Worm (Caenorhabditis elegans) whole organism, mixed stage, embryonic: ENCODE data around the gene M176.16.

ENCODE experiments used
- ceh-43 ChIP-seq: fragments of 200-800 bp; sonication (Bioruptor generic); optimal IDR thresholded peaks from 2 replicates; lab custom pipeline; 2018; ENCODE audit warnings: mild to moderate bottlenecking, missing genetic modification characterization, moderate library complexity, missing compliant biosample characterization
- ceh-83 ChIP-seq: fragments of 200-800 bp; sonication (Bioruptor generic); optimal IDR thresholded peaks from 2 replicates; lab custom pipeline; 2018; ENCODE audit warnings: mild to moderate bottlenecking, missing genetic modification characterization, missing compliant biosample characterization
- drap-1 ChIP-seq: fragments of 200-800 bp; sonication (Bioruptor generic); optimal IDR thresholded peaks from 3 replicates; lab custom pipeline; 2018; ENCODE audit warnings: mild to moderate bottlenecking, missing genetic modification characterization, missing compliant biosample characterization
- ham-2 ChIP-seq: fragments of 200-800 bp; sonication (Bioruptor generic); optimal IDR thresholded peaks from 2 replicates; lab custom pipeline; 2018; ENCODE audit warnings: mild to moderate bottlenecking, missing genetic modification characterization, missing compliant biosample characterization
- hlh-1 ChIP-seq: fragments of 150-350 bp; optimal IDR thresholded peaks from 2 replicates; lab custom pipeline; 2014; ENCODE audit warnings: missing biosample characterization, missing genetic modification reagents, missing genetic modification characterization
- lsy-2 ChIP-seq: fragments of 150-350 bp; optimal IDR thresholded peaks from 2 replicates; lab custom pipeline; 2014; ENCODE audit warnings: missing biosample characterization, missing genetic modification characterization
- mls-2 ChIP-seq: sonication (generic microtip); optimal IDR thresholded peaks from 2 replicates; lab custom pipeline; 2016; ENCODE audit warnings: mild to moderate bottlenecking, missing genetic modification characterization, moderate library complexity, missing compliant biosample characterization
- nhr-2 ChIP-seq: fragments of 150-350 bp; optimal IDR thresholded peaks from 2 replicates; lab custom pipeline; 2014; ENCODE audit warnings: missing biosample characterization, missing genetic modification characterization
- nhr-237 ChIP-seq: fragments of 150-350 bp; optimal IDR thresholded peaks from 2 replicates; lab custom pipeline; 2014; ENCODE audit warnings: missing biosample characterization, missing genetic modification characterization
- nhr-76 ChIP-seq: sonication (generic microtip); optimal IDR thresholded peaks from 2 replicates; lab custom pipeline; 2017; ENCODE audit warnings: missing biosample characterization, missing genetic modification characterization
- pha-4 ChIP-seq: fragments of 150-350 bp; optimal IDR thresholded peaks from 2 replicates; lab custom pipeline; 2018; ENCODE audit warnings: missing biosample characterization, missing genetic modification reagents, missing genetic modification characterization
- snpc-4 ChIP-seq: fragments of 150-350 bp; optimal IDR thresholded peaks from 2 replicates; lab custom pipeline; 2014; ENCODE audit warnings: missing biosample characterization, missing genetic modification characterization
- unc-120 ChIP-seq: sonication (generic microtip); optimal IDR thresholded peaks from 2 replicates; lab custom pipeline; 2017; ENCODE audit warnings: missing genetic modification characterization, missing compliant biosample characterization; ENCODE audit not compliant: poor library complexity, severe bottlenecking
- unc-62 ChIP-seq: fragments of 150-350 bp; optimal IDR thresholded peaks from 2 replicates; lab custom pipeline; 2014; ENCODE audit warnings: missing biosample characterization, missing genetic modification reagents, missing genetic modification characterization
- zip-8 ChIP-seq: fragments of 150-350 bp; optimal IDR thresholded peaks from 2 replicates; lab custom pipeline; 2014; ENCODE audit warnings: missing biosample characterization, missing genetic modification characterization
- ztf-11 ChIP-seq: fragments of 150-350 bp; optimal IDR thresholded peaks from 2 replicates; lab custom pipeline; 2014; ENCODE audit warnings: missing biosample characterization, missing genetic modification characterization

The M176.16 gene

ce11 chrII:9466095-9466494, 47.8 kb downstream of the M176.16 start, which contains the start of gene chil-22:
Gene chil-22, minus strand, starts transcription at chrII:9466195.
- TF ChIP-seq nhr-2 (tag; lab: Kevin White, UChicago) = no peak
- no peak for TF ChIP-seq pha-4 (tag; lab: Kevin White, UChicago)
- no peak for TF ChIP-seq lsy-2 (tag; lab: Kevin White, UChicago)
- no peak for TF ChIP-seq unc-120 (tag; lab: Kevin White, UChicago)
- no peak for TF ChIP-seq ham-2 (GFP tag; lab: Kevin White, UChicago)
- TF ChIP-seq ceh-83 = no peak
- no peak for TF ChIP-seq snpc-4 (tag; lab: Kevin White, UChicago)
- TF ChIP-seq ztf-11 (tag; lab: Kevin White, UChicago) = no peak
- TF ChIP-seq nhr-76 (tag; lab: Kevin White, UChicago) = no peak
- TF ChIP-seq drap-1 = no peak
- TF ChIP-seq hlh-1 (tag; lab: Kevin White, UChicago) = no peak
- no peak for TF ChIP-seq nhr-237 (tag; lab: Kevin White, UChicago)
- no peak for TF ChIP-seq unc-62 (GFP tag; lab: Kevin White, UChicago)
- no peak for TF ChIP-seq mls-2 (tag; lab: Kevin White, UChicago)
- no peak for TF ChIP-seq zip-8
- no peak for TF ChIP-seq ceh-43 (GFP tag; lab: Kevin White, UChicago)
